Fruit fly (Drosophila melanogaster): ENCODE data around the gene Galphaf.
A peak's percentile ranks its signal among the peaks of the same experiment; 100 is the strongest.

Gene Galphaf

DNA sequence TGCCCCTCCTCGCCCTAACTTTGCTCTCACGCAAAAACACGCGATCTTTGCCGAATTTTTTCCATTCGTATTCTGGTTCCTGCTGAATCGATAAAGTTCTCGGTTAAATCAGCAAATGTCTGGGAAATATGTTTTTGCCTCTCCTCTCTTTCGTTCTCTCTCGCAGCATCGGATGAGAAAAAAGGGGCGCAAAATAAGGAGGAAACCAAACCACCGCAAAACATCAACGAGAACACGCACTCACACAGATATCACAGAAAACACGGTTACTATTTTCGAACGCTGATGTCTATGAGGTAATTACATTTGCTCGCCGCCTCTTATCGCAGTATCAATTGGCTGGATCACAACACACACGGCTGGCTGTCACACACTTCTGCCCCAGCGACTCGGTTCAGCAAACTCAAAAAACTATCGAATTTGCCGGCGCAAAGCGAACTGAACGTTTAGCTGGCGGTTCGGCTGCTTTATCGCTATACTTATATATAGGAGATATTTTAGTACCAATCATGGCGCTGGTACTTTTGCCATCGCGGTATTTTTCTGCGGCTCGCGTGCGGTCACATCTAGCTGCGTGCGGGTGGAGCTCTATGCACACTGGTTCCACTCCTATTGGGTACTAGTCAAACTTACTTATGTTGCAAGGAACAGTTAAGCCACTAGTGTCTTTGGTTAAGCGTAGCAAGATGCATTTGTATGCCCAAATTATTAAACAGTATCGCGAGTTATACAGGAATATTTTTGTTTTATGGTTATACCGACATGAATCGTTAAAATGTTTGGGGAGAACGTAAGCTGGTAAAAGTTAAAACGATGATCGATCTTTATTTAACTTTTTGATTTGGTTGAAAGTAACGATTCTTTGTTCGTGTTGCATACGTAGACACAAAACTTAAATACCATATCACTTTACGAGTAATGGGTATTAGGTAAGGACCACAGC is 6.3 kb downstream of the Galphaf start, which contains the start of gene Baldspot (continued):
- no peak for TF ChIP-seq sc (optimal IDR thresholded peaks at IDR 0.05)
- TF ChIP-seq sc (GFP tag; optimal IDR thresholded peaks at IDR 0.05), result peak; percentile 19
- peak; percentile 56 for TF ChIP-seq sqz (GFP tag; optimal IDR thresholded peaks at IDR 0.05)
- TF ChIP-seq fd3F (GFP tag; optimal IDR thresholded peaks at IDR 0.05), result no peak
- peak; percentile 82 for TF ChIP-seq tap (tag; optimal IDR thresholded peaks at IDR 0.05)
- peak; percentile 44; the same call in 1 of the 3 replicates for TF ChIP-seq B-H1 (GFP tag; IDR thresholded peaks at IDR 0.05)
- peak; percentile 81 for TF ChIP-seq CG12104 (GFP tag; optimal IDR thresholded peaks at IDR 0.05)
- TF ChIP-seq Opbp (GFP tag; IDR thresholded peaks at IDR 0.05; ENCODE audit: partially characterized antibody), result peak; percentile 84
- no peak for TF ChIP-seq Taf1 (GFP tag; IDR thresholded peaks at IDR 0.05)
- peak; percentile 46 for TF ChIP-seq Sin3A (optimal IDR thresholded peaks at IDR 0.05)
- TF ChIP-seq Asciz (GFP tag; optimal IDR thresholded peaks at IDR 0.05), result peak; percentile 77
- peak; percentile 98 for TF ChIP-seq gfzf (GFP tag; optimal IDR thresholded peaks at IDR 0.05)
- no peak for TF ChIP-seq sens-2 (GFP tag; IDR thresholded peaks at IDR 0.05)
- no peak for TF ChIP-seq Dfd (GFP tag; optimal IDR thresholded peaks at IDR 0.05)
- peak; percentile 2 for TF ChIP-seq CG8944 (GFP tag; optimal IDR thresholded peaks at IDR 0.05)
- no peak for TF ChIP-seq CG7745 (tag; optimal IDR thresholded peaks at IDR 0.05)
- peak; percentile 83 for TF ChIP-seq CG12071 (GFP tag; optimal IDR thresholded peaks at IDR 0.05)
- TF ChIP-seq CG18476 (GFP tag; optimal IDR thresholded peaks at IDR 0.05), result peak; percentile 80
- peak; percentile 68 for TF ChIP-seq Hmx (GFP tag; optimal IDR thresholded peaks at IDR 0.05)
- TF ChIP-seq CG2678 (tag; optimal IDR thresholded peaks at IDR 0.05), result peak; percentile 91
- TF ChIP-seq ap (GFP tag; IDR thresholded peaks at IDR 0.05), result 0 out of 2 replicates have a peak, but pooled peaks have one; percentile 8
- TF ChIP-seq CG18599 (GFP tag; optimal IDR thresholded peaks at IDR 0.05), result peak; percentile 91
- no peak for TF ChIP-seq CG10321 (GFP tag; IDR thresholded peaks at IDR 0.05)
- peak; percentile 37 for TF ChIP-seq pros (GFP tag; optimal IDR thresholded peaks at IDR 0.05)
- TF ChIP-seq CG18764 (GFP tag; optimal IDR thresholded peaks at IDR 0.05), result peak; percentile 72
- TF ChIP-seq CG17829 (tag; optimal IDR thresholded peaks at IDR 0.05), result peak; percentile 68
- TF ChIP-seq CG15696 (tag; optimal IDR thresholded peaks at IDR 0.05), result peak; percentile 89
- TF ChIP-seq CG18011 (GFP tag; optimal IDR thresholded peaks at IDR 0.05), result peak; percentile 10
- peak; percentile 41; the same call in 1 of the 2 replicates for TF ChIP-seq CG32772 (GFP tag; IDR thresholded peaks at IDR 0.05)
- TF ChIP-seq E2f1 (GFP tag; IDR thresholded peaks at IDR 0.05), result no peak
- TF ChIP-seq CG7357 (GFP tag; IDR thresholded peaks at IDR 0.05), result 0 out of 3 replicates have a peak, but pooled peaks have one; percentile 51
- peak; percentile 21 for TF ChIP-seq CG15479 (GFP tag; optimal IDR thresholded peaks at IDR 0.05)
- no peak for TF ChIP-seq Kr (GFP tag; optimal IDR thresholded peaks at IDR 0.05)
- peak; percentile 74 for TF ChIP-seq Sry-δ (GFP tag; optimal IDR thresholded peaks at IDR 0.05)
- peak; percentile 83 for TF ChIP-seq Sry-β (GFP tag; optimal IDR thresholded peaks at IDR 0.05)
- peak; percentile 64 for TF ChIP-seq CG14441 (GFP tag; IDR thresholded peaks at IDR 0.05)
- TF ChIP-seq zfh1 (GFP tag; IDR thresholded peaks at IDR 0.05), result peak; percentile 52; the same call in 2 of the 3 replicates
- peak; percentile 97 for TF ChIP-seq CG4282 (GFP tag; optimal IDR thresholded peaks at IDR 0.05)
- no peak for TF ChIP-seq CG8478 (optimal IDR thresholded peaks at IDR 0.05)
- TF ChIP-seq CG9817 (tag; optimal IDR thresholded peaks at IDR 0.05), result peak; percentile 69
- TF ChIP-seq Med (GFP tag), result peak; percentile 96
- peak; percentile 10; the same call in 1 of the 3 replicates for TF ChIP-seq otp (GFP tag; IDR thresholded peaks at IDR 0.05)
- TF ChIP-seq chn (GFP tag; optimal IDR thresholded peaks at IDR 0.05), result peak; percentile 48
- peak; percentile 67 for TF ChIP-seq nom (GFP tag; optimal IDR thresholded peaks at IDR 0.05)
- TF ChIP-seq CG6272 (GFP tag; IDR thresholded peaks at IDR 0.05), result peak; percentile 46; the same call in 1 of the 2 replicates
- TF ChIP-seq Meics (GFP tag; optimal IDR thresholded peaks at IDR 0.05), result peak; percentile 91
- peak; percentile 35 for TF ChIP-seq CG7928 (GFP tag; optimal IDR thresholded peaks at IDR 0.05)
- peak; percentile 83 for TF ChIP-seq cwo (GFP tag; optimal IDR thresholded peaks at IDR 0.05)
- no peak for TF ChIP-seq CG15601 (tag; optimal IDR thresholded peaks at IDR 0.05)

Data from whole organism, embryonic.